Fruit fly (Drosophila melanogaster) Kc167 (cell line): Measurements from ENCODE around the gene Rac1.
A peak's percentile ranks its signal among the peaks of the same experiment; 100 is the strongest.

Experiments
- Myc ChIP-seq: fragments of >200 bp; optimal IDR thresholded peaks from 2 replicates; lab custom pipeline; 2017; ENCODE audit warnings: missing external identifiers
- Sin3A ChIP-seq: fragments of >200 bp; optimal IDR thresholded peaks from 2 replicates; lab custom pipeline; 2018; ENCODE audit warnings: missing external identifiers
- h ChIP-seq: fragments of >200 bp; optimal IDR thresholded peaks from 3 replicates; lab custom pipeline; 2018; ENCODE audit warnings: missing external identifiers
- psq ChIP-seq: fragments of >200 bp; optimal IDR thresholded peaks from 2 replicates; lab custom pipeline; 2017; ENCODE audit warnings: missing external identifiers
- ttk ChIP-seq: sonication (Bioruptor generic); optimal IDR thresholded peaks from 2 replicates; lab custom pipeline; 2017; ENCODE audit warnings: missing external identifiers

DNA sequence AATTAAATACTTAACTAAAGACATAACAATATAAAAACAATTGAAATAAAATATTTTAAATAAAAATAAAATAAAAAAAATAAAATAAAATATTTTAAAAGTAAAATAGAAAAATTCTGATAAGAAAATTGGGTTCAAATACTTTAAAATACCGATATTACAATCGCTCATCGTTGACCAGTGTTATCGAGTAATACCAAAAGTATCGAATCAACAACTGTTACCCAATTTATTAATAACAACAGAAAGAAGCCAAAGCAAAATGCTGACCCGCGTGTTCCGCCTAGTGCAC is 48.4 kb upstream of the Rac1 start, which contains the start of gene CG9166:
- TF ChIP-seq psq (lab: Kevin White, UChicago) (peak; percentile 31), ttk (lab: Kevin White, UChicago) (no peak), h (no peak), Sin3A (lab: Kevin White, UChicago) (no peak), Myc (lab: Kevin White, UChicago) (no peak)
